Worm (Caenorhabditis elegans): ENCODE results near the gene F35E8.1.

F35E8.1 gene

ce11 chrV:15863042-15863441, 42.4 kb downstream of the F35E8.1 start, which contains the start of gene srh-299:
Gene srh-299 (plus strand): TSS chrV:15863342.
- TF ChIP-seq nfya-1 (tag; optimal IDR thresholded peaks at IDR 0.05) = no peak
- TF ChIP-seq fkh-10 (GFP tag; optimal IDR thresholded peaks at IDR 0.05) = no peak
- no peak for TF ChIP-seq sdc-2 (tag; optimal IDR thresholded peaks at IDR 0.05)
- no peak for TF ChIP-seq ceh-14 (tag; optimal IDR thresholded peaks at IDR 0.05)
- TF ChIP-seq ahr-1 (tag; optimal IDR thresholded peaks at IDR 0.05) = no peak

- TF ChIP-seq pha-4 (tag; optimal IDR thresholded peaks at IDR 0.05) (no peak), sox-4 (tag; optimal IDR thresholded peaks at IDR 0.05) (no peak), ceh-34 (tag; optimal IDR thresholded peaks at IDR 0.05) (no peak), fax-1 (tag; optimal IDR thresholded peaks at IDR 0.05) (no peak), pag-3 (tag; optimal IDR thresholded peaks at IDR 0.05; ENCODE audit: borderline replicate concordance) (no peak), eyg-1 (tag; optimal IDR thresholded peaks at IDR 0.05) (no peak), ceh-30 (tag; optimal IDR thresholded peaks at IDR 0.05) (no peak), ahr-1 (tag; optimal IDR thresholded peaks at IDR 0.05) (no peak), hlh-6 (tag; optimal IDR thresholded peaks at IDR 0.05) (no peak), Y22D7AL.16 (tag; optimal IDR thresholded peaks at IDR 0.05) (no peak), T23F11.4 (GFP tag; optimal IDR thresholded peaks at IDR 0.05) (no peak)
Measured at ce11 chrV:15862599-15862998, 42.8 kb downstream of the F35E8.1 start, which contains the start of gene srz-12. Gene srz-12 (minus strand): TSS chrV:15862699.

ce11 chrV:15858292-15858691, 47.1 kb downstream of the F35E8.1 start, which contains the start of gene srh-148:
Gene srh-148 (minus strand): TSS chrV:15858392.
- TF ChIP-seq hlh-30 (tag; optimal IDR thresholded peaks at IDR 0.05; ENCODE audit: insufficient read depth) = no peak
- TF ChIP-seq nfya-1 (tag; optimal IDR thresholded peaks at IDR 0.05) = no peak
- TF ChIP-seq pha-2 (tag; optimal IDR thresholded peaks at IDR 0.05) = no peak
- TF ChIP-seq pax-1 (tag; optimal IDR thresholded peaks at IDR 0.05) = no peak
- TF ChIP-seq unc-42 (tag; optimal IDR thresholded peaks at IDR 0.05) = no peak
- no peak for TF ChIP-seq eyg-1 (tag; optimal IDR thresholded peaks at IDR 0.05)
- no peak for TF ChIP-seq sdc-2 (tag; optimal IDR thresholded peaks at IDR 0.05)
- no peak for TF ChIP-seq ceh-48 (tag; optimal IDR thresholded peaks at IDR 0.05)
- no peak for TF ChIP-seq C38D4.7 (GFP tag; optimal IDR thresholded peaks at IDR 0.05)
- no peak for TF ChIP-seq tbx-7 (tag; optimal IDR thresholded peaks at IDR 0.05)
- TF ChIP-seq ceh-6 (GFP tag; optimal IDR thresholded peaks at IDR 0.05) = no peak
- no peak for TF ChIP-seq F13H6.1 (tag; optimal IDR thresholded peaks at IDR 0.05)
- no peak for TF ChIP-seq C08G9.2 (tag; optimal IDR thresholded peaks at IDR 0.05)
- no peak for TF ChIP-seq unc-86 (tag; optimal IDR thresholded peaks at IDR 0.05)
- TF ChIP-seq gmeb-2 (tag; optimal IDR thresholded peaks at IDR 0.05) = no peak
- no peak for TF ChIP-seq elt-4 (tag; optimal IDR thresholded peaks at IDR 0.05)
- no peak for TF ChIP-seq syd-9 (tag; optimal IDR thresholded peaks at IDR 0.05)
- TF ChIP-seq ceh-9 (tag; optimal IDR thresholded peaks at IDR 0.05) = no peak
- TF ChIP-seq hlh-13 (GFP tag; optimal IDR thresholded peaks at IDR 0.05) = no peak
